Worm (Caenorhabditis elegans) whole organism, young adult: ENCODE data around the gene C16C8.19.

Experiments used
- nfya-1 ChIP-seq: sonication (generic microtip); optimal IDR thresholded peaks from 2 replicates; lab custom pipeline; 2017; ENCODE audit warnings: antibody characterized with exemption, missing compliant biosample characterization, missing genetic modification characterization, borderline replicate concordance; ENCODE audit not compliant: insufficient read depth
- pha-4 ChIP-seq: fragments of 150-350 bp; sonication (generic microtip); optimal IDR thresholded peaks from 2 replicates; lab custom pipeline; 2014; ENCODE audit warnings: missing biosample characterization, missing genetic modification reagents, missing genetic modification characterization

- TF ChIP-seq pha-4 (tag; lab: Kevin White, UChicago): no peak
- no peak for TF ChIP-seq nfya-1
Measured at ce11 chrII:3428158-3428704, 30.1 kb upstream of the C16C8.19 start.
